Worm (Caenorhabditis elegans) whole organism, L4 larva: ENCODE data around the gene dhs-20.

Experiments used
- F44E2.7 ChIP-seq: fragments of 200-800 bp; sonication (Bioruptor generic); IDR thresholded peaks from 2 replicates; pipeline ENCODE4 v2.1.2; 2022; ENCODE audit warnings: missing genetic modification characterization, missing compliant biosample characterization
- R02D3.7 ChIP-seq: fragments of 150-350 bp; sonication (generic microtip); optimal IDR thresholded peaks from 3 replicates; lab custom pipeline; 2014; ENCODE audit warnings: missing biosample characterization, missing genetic modification characterization
- T20F7.1 ChIP-seq: fragments of 200-800 bp; sonication (Bioruptor generic); optimal IDR thresholded peaks from 2 replicates; lab custom pipeline; 2018; ENCODE audit warnings: mild to moderate bottlenecking, missing genetic modification characterization, missing compliant biosample characterization
- T26A8.4 ChIP-seq: fragments of 200-800 bp; sonication (Bioruptor generic); IDR thresholded peaks from 2 replicates; pipeline ENCODE4 v1.3.6; 2022; ENCODE audit warnings: missing genetic modification characterization, missing compliant biosample characterization
- Y105C5A.15 ChIP-seq: fragments of 200-800 bp; sonication (Bioruptor generic); IDR thresholded peaks from 2 replicates; pipeline ENCODE4 v1.3.6; 2022; ENCODE audit warnings: missing genetic modification characterization, missing compliant biosample characterization
- Y5F2A.4 ChIP-seq: fragments of 200-800 bp; sonication (Bioruptor generic); optimal IDR thresholded peaks from 2 replicates; lab custom pipeline; 2018; ENCODE audit warnings: mild to moderate bottlenecking, missing genetic modification characterization, missing compliant biosample characterization
- Y75B8A.6 ChIP-seq: fragments of 200-800 bp; sonication (Bioruptor generic); IDR thresholded peaks from 2 replicates; pipeline ENCODE4 v1.3.6; 2022; ENCODE audit warnings: missing genetic modification reagents, missing genetic modification characterization, missing compliant biosample characterization
- aha-1 ChIP-seq: fragments of 150-350 bp; peaks from one replicate; lab custom pipeline; 2014; ENCODE audit warnings: missing biosample characterization, missing genetic modification characterization
- aly-2 ChIP-seq: sonication (generic microtip); optimal IDR thresholded peaks from 2 replicates; lab custom pipeline; 2018; ENCODE audit warnings: missing biosample characterization, missing genetic modification characterization
- ceh-20 ChIP-seq: fragments of 200-800 bp; sonication (Bioruptor generic); IDR thresholded peaks from 2 replicates; pipeline ENCODE4 v1.3.6; 2022; ENCODE audit warnings: missing genetic modification reagents, missing genetic modification characterization, missing compliant biosample characterization
- ceh-28 ChIP-seq: fragments of 150-350 bp; optimal IDR thresholded peaks from 2 replicates; lab custom pipeline; 2014; ENCODE audit warnings: missing biosample characterization, missing genetic modification reagents, missing genetic modification characterization
- ceh-32 ChIP-seq: sonication (generic microtip); optimal IDR thresholded peaks from 2 replicates; lab custom pipeline; 2016; ENCODE audit warnings: mild to moderate bottlenecking, missing genetic modification characterization, missing compliant biosample characterization; ENCODE audit not compliant: poor library complexity
- ceh-62 ChIP-seq: sonication (generic microtip); optimal IDR thresholded peaks from 2 replicates; lab custom pipeline; 2017; ENCODE audit warnings: missing biosample characterization, missing genetic modification characterization
- cey-2 ChIP-seq: sonication (generic microtip); optimal IDR thresholded peaks from 3 replicates; lab custom pipeline; 2017; ENCODE audit warnings: missing genetic modification characterization, mild to moderate bottlenecking, missing compliant biosample characterization, antibody characterized with exemption, borderline replicate concordance; ENCODE audit not compliant: insufficient read depth
- daf-16 ChIP-seq, 3 experiments: sonication (generic microtip); optimal IDR thresholded peaks; 2 replicates each; lab custom pipeline; 2016 to 2017; ENCODE audit warnings: missing genetic modification characterization in 3 of 3, missing genetic modification reagents in 3 of 3, mild to moderate bottlenecking in 2 of 3, missing compliant biosample characterization in 2 of 3, missing biosample characterization in 1 of 3, moderate library complexity in 1 of 3
- daf-19 ChIP-seq: fragments of 200-800 bp; sonication (Bioruptor generic); conservative IDR thresholded peaks from 2 replicates; pipeline ENCODE4 v1.3.6; 2022; ENCODE audit warnings: missing genetic modification characterization, missing compliant biosample characterization
- duxl-1 ChIP-seq: sonication (generic microtip); optimal IDR thresholded peaks from 2 replicates; lab custom pipeline; 2016; ENCODE audit warnings: mild to moderate bottlenecking, missing genetic modification characterization, moderate library complexity, missing compliant biosample characterization; ENCODE audit not compliant: poor library complexity
- egl-27 ChIP-seq: sonication (generic microtip); optimal IDR thresholded peaks from 3 replicates; lab custom pipeline; 2017; ENCODE audit warnings: missing biosample characterization, missing genetic modification reagents, missing genetic modification characterization
- fkh-10 ChIP-seq: fragments of 150-350 bp; optimal IDR thresholded peaks from 2 replicates; lab custom pipeline; 2014; ENCODE audit warnings: missing biosample characterization, missing genetic modification reagents, missing genetic modification characterization
- hlh-11 ChIP-seq: fragments of 200-800 bp; sonication (Bioruptor generic); optimal IDR thresholded peaks from 2 replicates; lab custom pipeline; 2018; ENCODE audit warnings: mild to moderate bottlenecking, missing genetic modification characterization, missing compliant biosample characterization
- hmg-1.1 ChIP-seq: fragments of 200-800 bp; sonication (Bioruptor generic); IDR thresholded peaks from 2 replicates; pipeline ENCODE4 v1.3.6; 2022; ENCODE audit warnings: missing genetic modification reagents, missing genetic modification characterization, missing compliant biosample characterization
- lin-13 ChIP-seq: fragments of 150-350 bp; optimal IDR thresholded peaks from 2 replicates; lab custom pipeline; 2014; ENCODE audit warnings: missing biosample characterization, missing genetic modification reagents, missing genetic modification characterization
- lin-38 ChIP-seq: fragments of 200-800 bp; sonication (Bioruptor generic); IDR thresholded peaks from 2 replicates; pipeline ENCODE4 v1.3.6; 2022; ENCODE audit warnings: missing genetic modification reagents, missing genetic modification characterization, missing compliant biosample characterization
- lsy-2 ChIP-seq, 2 experiments: fragments of 150-350 bp in 1 of 2; sonication (generic microtip) in 1 of 2; optimal IDR thresholded peaks; 2 replicates each; lab custom pipeline; 2014 to 2017; ENCODE audit warnings: missing biosample characterization in 2 of 2, missing genetic modification characterization in 2 of 2
- madf-9 ChIP-seq: fragments of 200-800 bp; sonication (Bioruptor generic); conservative IDR thresholded peaks from 2 replicates; pipeline ENCODE4 v1.3.6; 2022; ENCODE audit warnings: missing genetic modification reagents, missing genetic modification characterization, missing compliant biosample characterization
- mep-1 ChIP-seq: fragments of 150-350 bp; sonication (generic microtip); optimal IDR thresholded peaks from 3 replicates; lab custom pipeline; 2014; ENCODE audit warnings: missing biosample characterization, missing genetic modification characterization
- mes-2 ChIP-seq: sonication (generic microtip); optimal IDR thresholded peaks from 2 replicates; lab custom pipeline; 2016; ENCODE audit warnings: missing genotype, mild to moderate bottlenecking, missing genetic modification characterization, missing compliant biosample characterization; ENCODE audit not compliant: poor library complexity, severe bottlenecking
- mxl-2 ChIP-seq: fragments of 200-800 bp; sonication (Bioruptor generic); conservative IDR thresholded peaks from 2 replicates; pipeline ENCODE4 v1.3.6; 2022; ENCODE audit warnings: missing genetic modification reagents, missing genetic modification characterization, missing compliant biosample characterization
- nhr-10 ChIP-seq: fragments of 150-350 bp; optimal IDR thresholded peaks from 2 replicates; lab custom pipeline; 2014; ENCODE audit warnings: missing biosample characterization, missing genetic modification characterization
- nhr-237 ChIP-seq: sonication (generic microtip); optimal IDR thresholded peaks from 2 replicates; lab custom pipeline; 2017; ENCODE audit warnings: missing biosample characterization, missing genetic modification characterization
- nhr-25 ChIP-seq: sonication (generic microtip); optimal IDR thresholded peaks from 2 replicates; lab custom pipeline; 2017; ENCODE audit warnings: missing genetic modification characterization, mild to moderate bottlenecking, missing compliant biosample characterization, antibody characterized with exemption, moderate library complexity, borderline replicate concordance; ENCODE audit not compliant: insufficient read depth
- nhr-48 ChIP-seq: sonication (generic microtip); optimal IDR thresholded peaks from 2 replicates; lab custom pipeline; 2016; ENCODE audit warnings: mild to moderate bottlenecking, missing genetic modification characterization, missing compliant biosample characterization
- nhr-6 ChIP-seq: fragments of 150-350 bp; optimal IDR thresholded peaks from 2 replicates; lab custom pipeline; 2014; ENCODE audit warnings: missing biosample characterization, missing genetic modification characterization
- pqm-1 ChIP-seq: sonication (generic microtip); optimal IDR thresholded peaks from 2 replicates; lab custom pipeline; 2017; ENCODE audit warnings: missing biosample characterization, missing genetic modification characterization
- rbr-2 ChIP-seq: sonication (generic microtip); optimal IDR thresholded peaks from 2 replicates; lab custom pipeline; 2016; ENCODE audit warnings: missing genotype, missing genetic modification characterization, missing compliant biosample characterization
- skn-1 ChIP-seq: fragments of 150-350 bp; optimal IDR thresholded peaks from 2 replicates; lab custom pipeline; 2014; ENCODE audit warnings: missing biosample characterization, missing genetic modification characterization
- snpc-1.2 ChIP-seq: fragments of 200-800 bp; sonication (Bioruptor generic); IDR thresholded peaks from 2 replicates; pipeline ENCODE4 v1.3.6; 2022; ENCODE audit warnings: missing genetic modification reagents, missing genetic modification characterization, missing compliant biosample characterization
- unc-62 ChIP-seq, 3 experiments: fragments of 150-350 bp in 1 of 3; sonication (generic microtip); optimal IDR thresholded peaks in 2 of 3; peaks in 1 of 3; 1 replicate in 1 of 3; 2 replicates in 2 of 3; lab custom pipeline; 2014 to 2017; ENCODE audit warnings: missing biosample characterization in 3 of 3, missing genetic modification characterization in 3 of 3, missing genetic modification reagents in 3 of 3, missing genotype in 1 of 3
- vab-7 ChIP-seq: fragments of 200-800 bp; sonication (Bioruptor generic); IDR thresholded peaks from 2 replicates; pipeline ENCODE4 v1.3.6; 2022; ENCODE audit warnings: missing genetic modification reagents, missing genetic modification characterization, missing compliant biosample characterization
- zag-1 ChIP-seq: fragments of 150-350 bp; optimal IDR thresholded peaks from 2 replicates; lab custom pipeline; 2014; ENCODE audit warnings: missing biosample characterization, missing genetic modification characterization
- zfp-2 ChIP-seq: sonication (generic microtip); optimal IDR thresholded peaks from 2 replicates; lab custom pipeline; 2016; ENCODE audit warnings: mild to moderate bottlenecking, missing genetic modification characterization, missing compliant biosample characterization
- zfp-3 ChIP-seq: fragments of 200-800 bp; sonication (Bioruptor generic); conservative IDR thresholded peaks from 2 replicates; pipeline ENCODE4 v1.3.6; 2022; ENCODE audit warnings: missing genetic modification reagents, missing genetic modification characterization, missing compliant biosample characterization
- ztf-11 ChIP-seq: fragments of 150-350 bp; optimal IDR thresholded peaks from 2 replicates; lab custom pipeline; 2014; ENCODE audit warnings: missing biosample characterization, missing genetic modification characterization

dhs-20 gene

ce11 chrV:11610049-11610448, 5.7 kb upstream of the dhs-20 start, which contains the start of gene piit-1:
Gene piit-1 (minus strand): TSS chrV:11610149.
- no peak for TF ChIP-seq ceh-32 (tag; lab: Kevin White, UChicago)
- no peak for TF ChIP-seq aha-1 (tag; lab: Kevin White, UChicago)
- TF ChIP-seq nhr-48 (tag; lab: Kevin White, UChicago), result no peak
- no peak for TF ChIP-seq ceh-28 (tag; lab: Kevin White, UChicago)
- no peak for TF ChIP-seq mes-2 (tag; lab: Kevin White, UChicago)
- no peak for TF ChIP-seq unc-62 (GFP tag; optimal IDR thresholded peaks at IDR 0.05 in 1 of 2; lab: Kevin White, UChicago)
- TF ChIP-seq unc-62 (tag; optimal IDR thresholded peaks at IDR 0.05; lab: Kevin White, UChicago), result no peak
- no peak for TF ChIP-seq mep-1 (tag; lab: Kevin White, UChicago)
- TF ChIP-seq skn-1 (tag; lab: Kevin White, UChicago), result no peak
- no peak for TF ChIP-seq nhr-237 (tag; lab: Kevin White, UChicago)
- TF ChIP-seq T20F7.1 (GFP tag; lab: Kevin White, UChicago), result no peak
- no peak for TF ChIP-seq hmg-1.1 (GFP tag; lab: Robert Waterston, UW)
- TF ChIP-seq nhr-25 (tag; lab: Kevin White, UChicago), result no peak
- TF ChIP-seq Y75B8A.6 (GFP tag; lab: Robert Waterston, UW), result no peak
- no peak for TF ChIP-seq zfp-2 (tag; lab: Kevin White, UChicago)
- TF ChIP-seq duxl-1, result no peak
- no peak for TF ChIP-seq ceh-20
- no peak for TF ChIP-seq zfp-3 (GFP tag; lab: Robert Waterston, UW)
- TF ChIP-seq lin-13 (GFP tag; lab: Kevin White, UChicago), result no peak
- no peak for TF ChIP-seq nhr-6 (tag; lab: Kevin White, UChicago)

- no peak for TF ChIP-seq R02D3.7 (tag; lab: Kevin White, UChicago)
- TF ChIP-seq aly-2 (tag; lab: Kevin White, UChicago), result no peak
- no peak for TF ChIP-seq mxl-2 (GFP tag; lab: Robert Waterston, UW)
- TF ChIP-seq zag-1 (tag; lab: Kevin White, UChicago), result no peak
- TF ChIP-seq ztf-11 (tag; lab: Kevin White, UChicago), result no peak
- no peak for TF ChIP-seq hmg-1.1 (GFP tag; lab: Robert Waterston, UW)
- no peak for TF ChIP-seq snpc-1.2 (GFP tag; lab: Robert Waterston, UW)
- no peak for TF ChIP-seq fkh-10 (GFP tag; lab: Kevin White, UChicago)
- TF ChIP-seq lin-38, result no peak
- no peak for TF ChIP-seq lsy-2 (tag; optimal IDR thresholded peaks at IDR 0.05; lab: Kevin White, UChicago)
- no peak for TF ChIP-seq Y5F2A.4 (GFP tag; lab: Kevin White, UChicago)
- TF ChIP-seq hlh-11 (tag; lab: Kevin White, UChicago), result no peak
- TF ChIP-seq madf-9, result no peak
- TF ChIP-seq ceh-62 (tag; lab: Kevin White, UChicago), result no peak
- no peak for TF ChIP-seq ceh-20
- TF ChIP-seq daf-19 (GFP tag; lab: Robert Waterston, UW), result no peak
- no peak for TF ChIP-seq cey-2 (tag; lab: Kevin White, UChicago)
- no peak for TF ChIP-seq nhr-10
Observed at ce11 chrV:11606424-11606823, 2.1 kb upstream of the dhs-20 start, which contains the start of gene idpp-16. Gene idpp-16 (minus strand): TSS chrV:11606524.

DNA sequence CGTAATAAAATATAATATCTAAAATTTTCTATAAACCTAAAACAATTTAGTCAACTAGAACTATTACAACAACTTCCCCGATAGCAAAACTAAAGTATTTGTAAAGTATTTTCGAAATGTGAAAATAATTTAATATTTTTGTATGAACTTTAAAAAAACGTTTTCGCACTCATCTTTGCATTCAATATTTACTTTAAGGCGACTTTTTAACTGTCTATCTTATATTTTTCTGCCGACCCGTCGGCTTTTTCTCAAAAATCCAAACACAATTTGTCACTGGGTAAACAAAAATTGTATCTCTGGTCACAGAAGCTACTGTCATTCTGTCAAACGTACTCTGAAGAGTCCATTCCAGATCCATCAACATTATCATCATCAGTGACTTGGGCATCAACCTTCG, 864 bp upstream of the dhs-20 start:
- TF ChIP-seq Y105C5A.15 (GFP tag; lab: Robert Waterston, UW) (no peak), F44E2.7 (GFP tag; lab: Robert Waterston, UW) (no peak), egl-27 (tag; lab: Kevin White, UChicago) (no peak), Y75B8A.6 (GFP tag; lab: Robert Waterston, UW) (no peak), lin-38 (no peak), vab-7 (GFP tag; lab: Robert Waterston, UW) (no peak), rbr-2 (tag; lab: Kevin White, UChicago) (no peak), nhr-6 (tag; lab: Kevin White, UChicago) (no peak), pqm-1 (tag; lab: Kevin White, UChicago) (no peak), T26A8.4 (GFP tag; lab: Robert Waterston, UW) (no peak), daf-16 (GFP tag; optimal IDR thresholded peaks at IDR 0.05; lab: Kevin White, UChicago) (no peak), daf-16 (tag; optimal IDR thresholded peaks at IDR 0.05; lab: Kevin White, UChicago) (no peak), snpc-1.2 (GFP tag; lab: Robert Waterston, UW) (no peak)
- TF ChIP-seq, all 104 proteins: peak for 0
